Worm (Caenorhabditis elegans): Measurements from ENCODE around the gene F58D12.1.
A peak's percentile ranks its signal among the peaks of the same experiment; 100 is the strongest.

F58D12.1 gene

DNA sequence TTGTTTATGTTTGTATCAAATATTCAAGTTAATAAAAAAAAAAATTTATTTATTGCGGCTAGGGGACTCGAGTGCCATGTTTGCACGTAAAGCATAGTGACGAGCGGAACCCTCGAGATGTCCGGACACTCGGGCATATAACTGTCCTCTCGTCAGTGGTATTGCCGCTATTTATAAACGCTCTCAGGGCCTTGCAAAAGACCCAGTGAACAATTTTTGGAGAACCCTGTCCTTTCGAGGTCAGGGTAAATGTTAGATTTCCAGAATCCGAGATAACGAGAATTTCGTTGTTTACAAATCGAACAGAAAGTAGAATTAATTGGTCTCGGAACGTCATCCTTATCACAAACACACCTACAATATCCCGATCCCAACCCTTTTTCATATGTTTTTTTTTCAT is 43.0 kb downstream of the F58D12.1 start, which contains the start of gene D1086.3:
Gene D1086.3 (plus strand): TSS at position 390 of the 400 bp plus-strand sequence.
- peak; percentile 5 for TF ChIP-seq C34F6.9 (tag; optimal IDR thresholded peaks at IDR 0.05)
- TF ChIP-seq ama-1 (optimal IDR thresholded peaks at IDR 0.05), result peak; percentile 91
- TF ChIP-seq fos-1 (tag; optimal IDR thresholded peaks at IDR 0.05), result peak; percentile 1
- TF ChIP-seq sma-3 (GFP tag; optimal IDR thresholded peaks at IDR 0.05), result peak; percentile 35
- peak; percentile 40 for TF ChIP-seq sma-9 (GFP tag; optimal IDR thresholded peaks at IDR 0.05)
- TF ChIP-seq sma-9 (tag; optimal IDR thresholded peaks at IDR 0.05), result no peak
- peak; percentile 8 for TF ChIP-seq lin-13 (GFP tag; optimal IDR thresholded peaks at IDR 0.05)
- no peak for TF ChIP-seq ztf-4 (tag; optimal IDR thresholded peaks at IDR 0.05)
- TF ChIP-seq ztf-1 (GFP tag; conservative IDR thresholded peaks at IDR 0.05), result 0 out of 2 replicates have a peak, but pooled peaks have one; percentile 30
- no peak for TF ChIP-seq R02D3.7 (tag; optimal IDR thresholded peaks at IDR 0.05)
- TF ChIP-seq unc-55 (GFP tag; optimal IDR thresholded peaks at IDR 0.05), result no peak
- TF ChIP-seq nhr-21 (tag; optimal IDR thresholded peaks at IDR 0.05), result peak; percentile 39
- peak in 1 of 2 experiments; percentile 44 for TF ChIP-seq lsy-2 (tag; optimal IDR thresholded peaks at IDR 0.05)
- TF ChIP-seq nhr-129 (tag; optimal IDR thresholded peaks at IDR 0.05), result peak; percentile 30
- TF ChIP-seq snpc-4 (tag; optimal IDR thresholded peaks at IDR 0.05), result peak; percentile 97

DNA sequence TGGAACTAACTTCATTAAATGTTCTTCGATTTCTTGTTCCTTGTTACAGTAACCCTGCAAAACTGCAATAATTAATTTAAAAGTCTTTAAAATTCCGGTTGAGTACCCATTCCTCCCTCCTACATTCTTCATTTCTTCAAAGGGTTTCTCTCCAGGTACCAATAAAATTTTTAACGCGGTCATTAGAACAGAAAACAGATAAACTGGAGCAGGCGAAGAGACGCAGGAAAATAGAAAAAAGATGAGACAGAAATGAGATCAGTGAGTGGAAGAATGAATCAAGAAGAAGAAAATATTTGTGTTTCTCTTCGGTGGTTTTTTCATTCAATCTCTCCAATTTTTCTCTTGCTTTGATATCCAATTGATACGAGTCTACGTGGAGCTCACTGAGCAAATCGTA is 44.4 kb downstream of the F58D12.1 start, which contains the start of gene D1086.8:
Gene D1086.8 (plus strand): TSS at position 301 of the 400 bp plus-strand sequence.
- TF ChIP-seq Y55F3AM.14 (GFP tag; optimal IDR thresholded peaks at IDR 0.05) (no peak), C34F6.9 (tag; optimal IDR thresholded peaks at IDR 0.05) (peak; percentile 4)

DNA sequence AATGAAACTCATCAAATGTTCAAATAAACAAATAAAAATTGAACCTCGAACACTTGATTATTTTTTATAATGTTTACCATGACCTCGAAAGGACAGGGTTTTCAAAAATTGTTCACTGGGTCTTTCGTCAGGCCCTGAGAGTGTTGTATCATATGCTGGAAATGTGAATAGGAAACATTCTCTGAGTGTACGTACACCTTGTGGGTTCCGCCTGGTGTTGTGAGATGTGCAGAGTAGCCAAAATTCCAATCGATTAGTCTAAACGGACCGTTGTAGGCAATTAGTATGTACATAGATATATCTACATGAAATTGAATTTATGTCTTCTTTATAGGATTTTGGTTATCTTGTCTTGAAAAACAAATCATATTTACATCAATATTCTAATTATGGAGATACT is 45.2 kb downstream of the F58D12.1 start:
- no peak for TF ChIP-seq snpc-4 (tag; optimal IDR thresholded peaks at IDR 0.05)

DNA sequence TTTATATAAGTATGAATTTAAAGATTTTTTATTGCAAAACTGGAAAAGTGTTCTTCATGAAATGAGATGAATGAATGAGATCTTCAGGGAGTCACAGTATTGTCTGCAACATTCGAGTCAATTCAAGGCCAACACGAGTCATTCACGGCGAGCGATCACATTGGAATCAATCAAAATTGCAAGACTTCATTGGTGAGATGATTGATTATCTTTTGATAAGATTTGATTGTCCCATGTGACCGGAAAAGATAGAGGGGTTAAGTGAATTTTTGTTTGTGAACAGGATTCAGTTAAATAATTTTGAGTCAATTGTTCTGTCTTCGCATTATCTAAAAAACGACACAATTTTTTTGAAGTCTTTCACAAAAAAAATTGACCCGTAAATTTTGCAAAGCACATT is 45.6 kb downstream of the F58D12.1 start:
- TF ChIP-seq mab-5 (tag; optimal IDR thresholded peaks at IDR 0.05) (peak; percentile 24), lsy-2 (tag; optimal IDR thresholded peaks at IDR 0.05) (no peak), nhr-21 (tag; optimal IDR thresholded peaks at IDR 0.05) (peak; percentile 72), sma-3 (GFP tag; optimal IDR thresholded peaks at IDR 0.05) (peak; percentile 57), sma-9 (GFP tag; optimal IDR thresholded peaks at IDR 0.05) (peak; percentile 84), sma-9 (tag; optimal IDR thresholded peaks at IDR 0.05) (no peak), fos-1 (tag; optimal IDR thresholded peaks at IDR 0.05) (peak; percentile 26), mdl-1 (tag; optimal IDR thresholded peaks at IDR 0.05) (peak in 1 of 2 experiments; percentile 3), nhr-25 (tag; optimal IDR thresholded peaks at IDR 0.05) (peak; percentile 65), nhr-11 (tag; optimal IDR thresholded peaks at IDR 0.05) (no peak)

DNA sequence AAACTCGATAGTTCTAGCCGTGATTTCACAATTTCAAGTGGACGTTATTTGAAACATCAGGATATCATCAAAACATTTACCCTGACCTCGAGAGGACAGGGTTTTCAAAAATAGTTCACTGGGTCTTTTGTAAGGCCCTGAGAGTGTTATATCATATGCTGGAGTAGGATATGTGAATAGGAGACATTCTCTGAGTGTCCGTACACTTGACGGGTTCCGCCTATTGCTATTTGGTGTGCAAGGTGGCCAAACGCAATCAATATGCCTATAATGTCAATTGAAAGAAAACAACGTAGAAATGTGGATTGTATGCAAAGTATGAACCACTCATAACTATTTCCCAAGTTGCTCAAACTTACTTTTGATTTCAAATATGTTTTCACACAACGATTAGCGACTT is 48.0 kb downstream of the F58D12.1 start:
- TF ChIP-seq Y55F3AM.14 (GFP tag; optimal IDR thresholded peaks at IDR 0.05) (no peak), nhr-23 (tag; optimal IDR thresholded peaks at IDR 0.05) (no peak), ztf-4 (tag; optimal IDR thresholded peaks at IDR 0.05) (no peak), ama-1 (optimal IDR thresholded peaks at IDR 0.05) (no peak), ceh-82 (tag; optimal IDR thresholded peaks at IDR 0.05) (no peak), mab-5 (tag; optimal IDR thresholded peaks at IDR 0.05) (no peak), ceh-16 (tag; optimal IDR thresholded peaks at IDR 0.05) (no peak), ztf-1 (GFP tag; conservative IDR thresholded peaks at IDR 0.05) (no peak), gmeb-1 (tag; optimal IDR thresholded peaks at IDR 0.05) (no peak), snpc-4 (tag; optimal IDR thresholded peaks at IDR 0.05) (no peak), R02D3.7 (tag; optimal IDR thresholded peaks at IDR 0.05) (no peak)

DNA sequence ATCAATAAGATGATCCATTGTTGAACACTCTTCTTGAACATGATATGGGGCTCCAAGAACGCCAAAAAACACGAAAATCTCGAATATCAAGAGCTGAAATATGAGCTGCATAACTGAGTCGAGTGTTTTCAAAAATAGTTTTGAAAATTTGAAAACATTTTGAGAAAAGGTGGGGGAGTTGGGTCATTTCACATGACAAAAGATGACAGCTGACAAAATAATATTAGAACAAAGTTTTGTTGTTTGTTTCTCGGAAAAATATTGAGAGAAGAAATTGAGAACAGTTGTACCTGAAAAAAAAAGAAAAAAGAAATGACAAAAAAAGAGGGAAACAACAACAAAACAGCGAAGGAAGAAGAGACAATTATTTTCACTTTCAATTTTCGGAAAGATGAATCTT is 49.1 kb downstream of the F58D12.1 start, which contains the start of the genes D1086.2 and D1086.1:
Gene D1086.2 (minus strand): TSS at position 150 of the 400 bp plus-strand sequence.
Gene D1086.1 (plus strand): TSS at position 340 of the 400 bp plus-strand sequence.
- peak; percentile 53 for TF ChIP-seq F13H6.1 (tag; optimal IDR thresholded peaks at IDR 0.05)
- TF ChIP-seq elt-1 (tag; optimal IDR thresholded peaks at IDR 0.05), result no peak
- TF ChIP-seq nhr-129 (tag; optimal IDR thresholded peaks at IDR 0.05), result peak; percentile 23

DNA sequence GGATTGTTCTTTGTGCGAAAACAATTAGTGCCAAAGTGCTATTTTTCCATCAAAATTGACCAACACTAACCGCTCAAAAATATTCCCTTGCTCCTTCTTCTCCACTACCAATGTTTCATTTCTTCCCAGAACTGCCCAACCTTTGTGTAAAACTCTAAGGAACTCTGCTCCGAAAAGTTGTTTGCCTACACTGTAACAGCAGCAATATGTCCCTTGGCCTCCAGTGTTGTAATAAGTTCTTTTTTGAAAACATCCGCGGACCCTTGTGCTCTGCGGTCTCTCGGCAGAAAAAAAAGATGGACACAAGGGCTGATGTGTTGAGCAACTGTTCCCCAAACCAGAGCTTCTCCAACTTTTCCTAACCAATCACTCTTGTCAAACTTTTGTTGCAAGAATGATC is 51.5 kb downstream of the F58D12.1 start, which contains the start of gene D1086.12:
Gene D1086.12 (plus strand): TSS at position 301 of the 400 bp plus-strand sequence.
- TF ChIP-seq mbf-1 (tag; optimal IDR thresholded peaks at IDR 0.05) (no peak), ZK546.5 (tag; optimal IDR thresholded peaks at IDR 0.05) (no peak), sem-4 (tag; optimal IDR thresholded peaks at IDR 0.05) (no peak), lin-13 (GFP tag; optimal IDR thresholded peaks at IDR 0.05) (no peak), nhr-6 (tag; optimal IDR thresholded peaks at IDR 0.05) (no peak), lin-11 (tag; optimal IDR thresholded peaks at IDR 0.05) (no peak), nhr-77 (tag; optimal IDR thresholded peaks at IDR 0.05) (no peak), egl-27 (tag; optimal IDR thresholded peaks at IDR 0.05) (no peak), ztf-4 (tag; optimal IDR thresholded peaks at IDR 0.05) (no peak), ama-1 (optimal IDR thresholded peaks at IDR 0.05) (no peak), lsy-2 (tag; optimal IDR thresholded peaks at IDR 0.05) (no peak), unc-55 (GFP tag; optimal IDR thresholded peaks at IDR 0.05) (no peak)
